Fruit fly (Drosophila melanogaster) whole organism, prepupa: ENCODE results near the gene path.

Source experiments
- CG10631 ChIP-seq: fragments of 200-800 bp; sonication (Bioruptor generic); optimal IDR thresholded peaks from 2 replicates; lab custom pipeline; 2016; ENCODE audit warnings: missing biosample characterization, missing genetic modification characterization
- CG11294 ChIP-seq: fragments of 200-800 bp; sonication (Bioruptor generic); IDR thresholded peaks from 2 replicates; pipeline ENCODE4 v1.3.6; 2022; ENCODE audit warnings: missing biosample characterization, missing genetic modification characterization
- CG11902 ChIP-seq: fragments of 200-800 bp; sonication (Bioruptor generic); optimal IDR thresholded peaks from 3 replicates; lab custom pipeline; 2016; ENCODE audit warnings: missing biosample characterization, missing genetic modification characterization
- CG15336 ChIP-seq: fragments of 200-800 bp; sonication (Bioruptor generic); IDR thresholded peaks from 2 replicates; pipeline ENCODE4 v1.3.6; 2022; ENCODE audit warnings: missing biosample characterization, missing genetic modification characterization
- CG1621 ChIP-seq: fragments of 200-800 bp; sonication (Bioruptor generic); optimal IDR thresholded peaks from 3 replicates; lab custom pipeline; 2018; ENCODE audit warnings: missing biosample characterization, mild to moderate bottlenecking, missing genetic modification characterization
- CG16779 ChIP-seq: fragments of 200-800 bp; sonication (Bioruptor generic); optimal IDR thresholded peaks from 3 replicates; lab custom pipeline; 2017; ENCODE audit warnings: missing biosample characterization, mild to moderate bottlenecking, missing genetic modification characterization
- CG3032 ChIP-seq: fragments of 200-800 bp; optimal IDR thresholded peaks from 2 replicates; lab custom pipeline; 2019; ENCODE audit warnings: missing biosample characterization, mild to moderate bottlenecking, missing genetic modification characterization, moderate library complexity
- CG32006 ChIP-seq: fragments of 200-800 bp; sonication (Bioruptor generic); optimal IDR thresholded peaks from 3 replicates; lab custom pipeline; 2017; ENCODE audit warnings: missing biosample characterization, mild to moderate bottlenecking, missing genetic modification characterization
- CG34406 ChIP-seq: fragments of 200-800 bp; sonication (Bioruptor generic); optimal IDR thresholded peaks from 3 replicates; lab custom pipeline; 2016; ENCODE audit warnings: missing biosample characterization, missing genetic modification characterization
- CG3919 ChIP-seq: fragments of 200-800 bp; sonication (Bioruptor generic); optimal IDR thresholded peaks from 3 replicates; lab custom pipeline; 2016; ENCODE audit warnings: missing biosample characterization, missing genetic modification characterization
- CG6163 ChIP-seq: fragments of 200-800 bp; sonication (Bioruptor generic); IDR thresholded peaks from 3 replicates; pipeline ENCODE4 v1.3.6; 2022; ENCODE audit warnings: missing biosample characterization, missing genetic modification characterization
- CG6792 ChIP-seq: fragments of 200-800 bp; sonication (Bioruptor generic); optimal IDR thresholded peaks from 3 replicates; lab custom pipeline; 2016; ENCODE audit warnings: missing biosample characterization, missing genetic modification characterization
- CG6808 ChIP-seq: fragments of 200-800 bp; sonication (Bioruptor generic); optimal IDR thresholded peaks from 3 replicates; lab custom pipeline; 2017; ENCODE audit warnings: missing biosample characterization, missing genetic modification characterization, mild to moderate bottlenecking, moderate library complexity, missing genetic modification reagents
- CG6854 ChIP-seq: fragments of 200-800 bp; sonication (Bioruptor generic); optimal IDR thresholded peaks from 2 replicates; lab custom pipeline; 2017; ENCODE audit warnings: missing biosample characterization, mild to moderate bottlenecking, missing genetic modification characterization
- CG7368 ChIP-seq: fragments of 200-800 bp; sonication (Bioruptor generic); optimal IDR thresholded peaks from 3 replicates; lab custom pipeline; 2016; ENCODE audit warnings: missing biosample characterization, missing genetic modification characterization
- CG8119 ChIP-seq: fragments of 200-800 bp; sonication (Bioruptor generic); IDR thresholded peaks from 3 replicates; pipeline ENCODE4 v1.3.6; 2022; ENCODE audit warnings: missing biosample characterization, missing genetic modification characterization
- CG8632 ChIP-seq: fragments of 200-800 bp; sonication (Bioruptor generic); optimal IDR thresholded peaks from 3 replicates; lab custom pipeline; 2016; ENCODE audit warnings: missing biosample characterization, missing genetic modification characterization
- CG9139 ChIP-seq: fragments of 200-800 bp; sonication (Bioruptor generic); optimal IDR thresholded peaks from 3 replicates; lab custom pipeline; 2017; ENCODE audit warnings: missing biosample characterization, mild to moderate bottlenecking, missing genetic modification characterization
- Eip75B ChIP-seq: fragments of 200-800 bp; sonication (Bioruptor generic); optimal IDR thresholded peaks from 3 replicates; lab custom pipeline; 2016; ENCODE audit warnings: missing biosample characterization, missing genetic modification characterization
- Eip78C ChIP-seq: fragments of 200-800 bp; sonication (Bioruptor generic); peaks from one replicate; lab custom pipeline; 2016; ENCODE audit warnings: missing biosample characterization, missing genetic modification characterization
- Eip93F ChIP-seq: fragments of 200-800 bp; sonication (Bioruptor generic); optimal IDR thresholded peaks from 2 replicates; lab custom pipeline; 2016; ENCODE audit warnings: missing biosample characterization, mild to moderate bottlenecking, missing genetic modification characterization
- Ets21C ChIP-seq: fragments of 200-800 bp; sonication (Bioruptor generic); optimal IDR thresholded peaks from 3 replicates; lab custom pipeline; 2016; ENCODE audit warnings: missing biosample characterization, missing genetic modification characterization
- Ets96B ChIP-seq: fragments of 200-800 bp; optimal IDR thresholded peaks from 2 replicates; lab custom pipeline; 2019; ENCODE audit warnings: missing biosample characterization, mild to moderate bottlenecking, missing genetic modification characterization, moderate library complexity
- Gug ChIP-seq: fragments of 200-800 bp; sonication (Bioruptor generic); IDR thresholded peaks from 2 replicates; pipeline ENCODE4 v1.3.6; 2022; ENCODE audit warnings: missing biosample characterization, missing genetic modification characterization
- Hr38 ChIP-seq: sonication (Bioruptor generic); optimal IDR thresholded peaks from 2 replicates; lab custom pipeline; 2016; ENCODE audit warnings: missing biosample characterization, missing genetic modification characterization
- Hr4 ChIP-seq: fragments of 200-800 bp; sonication (Bioruptor generic); optimal IDR thresholded peaks from 3 replicates; lab custom pipeline; 2016; ENCODE audit warnings: missing biosample characterization, missing genetic modification characterization
- Lpt ChIP-seq: fragments of 200-800 bp; sonication (Bioruptor generic); optimal IDR thresholded peaks from 3 replicates; lab custom pipeline; 2016; ENCODE audit warnings: missing biosample characterization, missing genetic modification characterization
- Met ChIP-seq: fragments of 200-800 bp; sonication (Bioruptor generic); optimal IDR thresholded peaks from 3 replicates; lab custom pipeline; 2016; ENCODE audit warnings: missing biosample characterization, missing genetic modification characterization
- OdsH ChIP-seq: fragments of 200-800 bp; sonication (Bioruptor generic); optimal IDR thresholded peaks from 3 replicates; lab custom pipeline; 2016; ENCODE audit warnings: missing biosample characterization, missing genetic modification characterization
- Sox102F ChIP-seq: fragments of 200-800 bp; sonication (Bioruptor generic); optimal IDR thresholded peaks from 2 replicates; lab custom pipeline; 2016; ENCODE audit warnings: missing biosample characterization, mild to moderate bottlenecking, missing genetic modification characterization
- Sox15 ChIP-seq: fragments of 200-800 bp; sonication (Bioruptor generic); optimal IDR thresholded peaks from 3 replicates; lab custom pipeline; 2016; ENCODE audit warnings: missing biosample characterization, missing genetic modification characterization
- achi ChIP-seq: fragments of 200-800 bp; sonication (Bioruptor generic); optimal IDR thresholded peaks from 3 replicates; lab custom pipeline; 2016; ENCODE audit warnings: missing biosample characterization, missing genetic modification characterization
- acj6 ChIP-seq: fragments of 200-800 bp; sonication (Bioruptor generic); optimal IDR thresholded peaks from 3 replicates; lab custom pipeline; 2016; ENCODE audit warnings: missing biosample characterization, missing genetic modification characterization
- cyc ChIP-seq: fragments of 200-800 bp; sonication (Bioruptor generic); optimal IDR thresholded peaks from 3 replicates; lab custom pipeline; 2016; ENCODE audit warnings: missing biosample characterization, missing genetic modification characterization
- dsx ChIP-seq: fragments of 200-800 bp; optimal IDR thresholded peaks from 3 replicates; lab custom pipeline; 2019; ENCODE audit warnings: missing biosample characterization, mild to moderate bottlenecking, missing genetic modification characterization, moderate library complexity; ENCODE audit not compliant: poor library complexity, severe bottlenecking
- esn ChIP-seq: fragments of 200-800 bp; sonication (Bioruptor generic); optimal IDR thresholded peaks from 2 replicates; lab custom pipeline; 2016; ENCODE audit warnings: missing biosample characterization, mild to moderate bottlenecking, missing genetic modification characterization, moderate library complexity
- fd59A ChIP-seq: fragments of 200-800 bp; sonication (Bioruptor generic); optimal IDR thresholded peaks from 2 replicates; lab custom pipeline; 2017; ENCODE audit warnings: missing biosample characterization, mild to moderate bottlenecking, missing genetic modification characterization, missing genetic modification reagents
- fd85E ChIP-seq: fragments of 200-800 bp; sonication (Bioruptor generic); optimal IDR thresholded peaks from 3 replicates; lab custom pipeline; 2016; ENCODE audit warnings: missing biosample characterization, missing genetic modification characterization
- fkh ChIP-seq: fragments of 200-800 bp; sonication (Bioruptor generic); optimal IDR thresholded peaks from 3 replicates; lab custom pipeline; 2017; ENCODE audit warnings: missing biosample characterization, mild to moderate bottlenecking, missing genetic modification characterization, moderate library complexity
- lz ChIP-seq: fragments of 200-800 bp; sonication (Bioruptor generic); optimal IDR thresholded peaks from 3 replicates; lab custom pipeline; 2016; ENCODE audit warnings: missing biosample characterization, missing genetic modification characterization
- net ChIP-seq: fragments of 200-800 bp; sonication (Bioruptor generic); optimal IDR thresholded peaks from 3 replicates; lab custom pipeline; 2016; ENCODE audit warnings: missing biosample characterization, missing genetic modification characterization
- salr ChIP-seq, 2 experiments: fragments of 200-800 bp; sonication (Bioruptor generic); optimal IDR thresholded peaks; 3 replicates each; lab custom pipeline; 2016 to 2018; ENCODE audit warnings: missing biosample characterization in 2 of 2, missing genetic modification characterization in 2 of 2, mild to moderate bottlenecking in 1 of 2
- spab ChIP-seq: fragments of 200-800 bp; sonication (Bioruptor generic); optimal IDR thresholded peaks from 2 replicates; lab custom pipeline; 2017; ENCODE audit warnings: missing biosample characterization, mild to moderate bottlenecking, missing genetic modification characterization, missing genetic modification reagents
- ss ChIP-seq, 2 experiments: fragments of 200-800 bp; sonication (Bioruptor generic); optimal IDR thresholded peaks; 2 replicates in 1 of 2; 3 replicates in 1 of 2; lab custom pipeline; 2017 to 2018; ENCODE audit warnings: mild to moderate bottlenecking in 2 of 2, missing biosample characterization in 2 of 2, missing genetic modification characterization in 2 of 2, moderate library complexity in 1 of 2
- svp ChIP-seq: fragments of 200-800 bp; sonication (Bioruptor generic); peaks from one replicate; lab custom pipeline; 2016; ENCODE audit warnings: missing biosample characterization, missing genetic modification characterization
- vri ChIP-seq: fragments of 200-800 bp; sonication (Bioruptor generic); optimal IDR thresholded peaks from 3 replicates; lab custom pipeline; 2016; ENCODE audit warnings: missing biosample characterization, mild to moderate bottlenecking, missing genetic modification characterization

The path gene

dm6 chr3L:9509037-9509830 is 4.1 kb upstream of the path start, which contains the start of gene CG3408 (continued):
- TF ChIP-seq spab (GFP tag; lab: Kevin White, UChicago) (no peak), CG15336 (GFP tag; lab: Robert Waterston, UW) (no peak), CG11294 (0 out of 2 replicates have a peak, but pooled peaks have one; percentile 28), CG3919 (GFP tag; lab: Kevin White, UChicago) (peak; percentile 18), Gug (GFP tag; lab: Robert Waterston, UW) (no peak), CG6163 (GFP tag; lab: Robert Waterston, UW) (peak; percentile 59; the same call in 2 of the 3 replicates), esn (GFP tag; lab: Kevin White, UChicago) (peak; percentile 2), fd59A (no peak), CG9139 (GFP tag; lab: Kevin White, UChicago) (peak; percentile 14), cyc (GFP tag; lab: Kevin White, UChicago) (peak; percentile 0), dsx (GFP tag; lab: Kevin White, UChicago) (peak; percentile 12)

dm6 chr3L:9508653-9509036 is 3.5 kb upstream of the path start:
- TF ChIP-seq Hr38 (no peak), fd59A (no peak), esn (GFP tag; lab: Kevin White, UChicago) (peak; percentile 79), ss (GFP tag; optimal IDR thresholded peaks at IDR 0.05; lab: Kevin White, UChicago) (peak in 1 of 2 experiments; percentile 7), fkh (GFP tag; lab: Kevin White, UChicago) (no peak), Ets21C (GFP tag; lab: Kevin White, UChicago) (no peak), dsx (GFP tag; lab: Kevin White, UChicago) (no peak), Eip75B (peak; percentile 28), lz (GFP tag; lab: Kevin White, UChicago) (peak; percentile 66), CG11902 (GFP tag; lab: Kevin White, UChicago) (no peak), CG32006 (peak; percentile 58), CG8632 (GFP tag; lab: Kevin White, UChicago) (peak; percentile 37), Met (GFP tag; lab: Kevin White, UChicago) (peak; percentile 63), CG6854 (GFP tag; lab: Kevin White, UChicago) (no peak), CG1621 (no peak), CG34406 (GFP tag; lab: Kevin White, UChicago) (peak; percentile 65), cyc (GFP tag; lab: Kevin White, UChicago) (no peak), svp (GFP tag; lab: Kevin White, UChicago) (peak; percentile 77), CG8119 (GFP tag; lab: Robert Waterston, UW) (peak; percentile 35; the same call in 1 of the 3 replicates), Sox15 (GFP tag; lab: Kevin White, UChicago) (peak; percentile 9), Lpt (GFP tag; lab: Kevin White, UChicago) (no peak), OdsH (GFP tag; lab: Kevin White, UChicago) (no peak), net (GFP tag; lab: Kevin White, UChicago) (peak; percentile 16), Hr4 (GFP tag; lab: Kevin White, UChicago) (peak; percentile 51), CG15336 (GFP tag; lab: Robert Waterston, UW) (peak; percentile 44; the same call in 1 of the 2 replicates), fd85E (GFP tag; lab: Kevin White, UChicago) (no peak), vri (GFP tag; lab: Kevin White, UChicago) (no peak), salr (GFP tag; optimal IDR thresholded peaks at IDR 0.05; lab: Kevin White, UChicago) (no peak), Eip93F (no peak), CG6808 (GFP tag; lab: Kevin White, UChicago) (no peak), spab (GFP tag; lab: Kevin White, UChicago) (no peak), achi (GFP tag; lab: Kevin White, UChicago) (peak; percentile 42), CG11294 (no peak), CG10631 (peak; percentile 20), CG16779 (tag; lab: Kevin White, UChicago) (no peak), acj6 (peak; percentile 24), CG7368 (GFP tag; lab: Kevin White, UChicago) (no peak), Ets96B (tag; lab: Kevin White, UChicago) (peak; percentile 52), Sox102F (GFP tag; lab: Kevin White, UChicago) (peak; percentile 54), Eip78C (GFP tag; lab: Kevin White, UChicago) (peak; percentile 81), CG3032 (peak; percentile 36), CG3919 (GFP tag; lab: Kevin White, UChicago) (no peak), CG6792 (GFP tag; lab: Kevin White, UChicago) (peak; percentile 31), CG6163 (GFP tag; lab: Robert Waterston, UW) (no peak)
